Fruit fly (Drosophila melanogaster) whole organism, embryonic: ENCODE data around the gene CG18675.

Experiments used
- Bgb ChIP-seq: fragments of 200-800 bp; sonication (Bioruptor generic); IDR thresholded peaks from 2 replicates; pipeline ENCODE4 v1.3.6; 2022; ENCODE audit warnings: missing biosample characterization, missing genetic modification characterization; ENCODE audit not compliant: partially characterized antibody
- CG10209 ChIP-seq: fragments of 200-800 bp; sonication (Bioruptor generic); optimal IDR thresholded peaks from 3 replicates; lab custom pipeline; 2017; ENCODE audit warnings: missing biosample characterization, mild to moderate bottlenecking, missing genetic modification characterization, missing genetic modification reagents
- CG10431 ChIP-seq: fragments of 200-800 bp; sonication (Bioruptor generic); optimal IDR thresholded peaks from 3 replicates; lab custom pipeline; 2018; ENCODE audit warnings: missing biosample characterization, mild to moderate bottlenecking, missing genetic modification characterization
- CG10543 ChIP-seq: fragments of 200-800 bp; sonication (Bioruptor generic); optimal IDR thresholded peaks from 3 replicates; lab custom pipeline; 2017; ENCODE audit warnings: missing biosample characterization, mild to moderate bottlenecking, missing genetic modification characterization, moderate library complexity
- CG12236 ChIP-seq: fragments of 200-800 bp; sonication (Bioruptor generic); optimal IDR thresholded peaks from 2 replicates; lab custom pipeline; 2016; ENCODE audit warnings: missing biosample characterization, missing genetic modification characterization
- CG14710 ChIP-seq: fragments of 200-800 bp; sonication (Bioruptor generic); optimal IDR thresholded peaks from 3 replicates; lab custom pipeline; 2019; ENCODE audit warnings: missing biosample characterization, mild to moderate bottlenecking, missing genetic modification characterization, moderate library complexity
- CG16813 ChIP-seq: fragments of 200-800 bp; sonication (Bioruptor generic); IDR thresholded peaks from 3 replicates; pipeline ENCODE4 v1.3.6; 2022; ENCODE audit warnings: missing biosample characterization, missing genetic modification characterization; ENCODE audit not compliant: partially characterized antibody
- CG17186 ChIP-seq: fragments of 200-800 bp; sonication (Bioruptor generic); optimal IDR thresholded peaks from 3 replicates; lab custom pipeline; 2017; ENCODE audit warnings: missing biosample characterization, missing genetic modification reagents, missing genetic modification characterization
- CG17612 ChIP-seq: fragments of 200-800 bp; sonication (Bioruptor generic); IDR thresholded peaks from 2 replicates; pipeline ENCODE4 v1.3.6; 2022; ENCODE audit warnings: missing biosample characterization, missing genetic modification characterization
- CG18764 ChIP-seq: fragments of 200-800 bp; sonication (Bioruptor generic); optimal IDR thresholded peaks from 3 replicates; lab custom pipeline; 2016; ENCODE audit warnings: missing biosample characterization, missing genetic modification characterization
- CG2116 ChIP-seq: fragments of 200-800 bp; sonication (Bioruptor generic); optimal IDR thresholded peaks from 3 replicates; lab custom pipeline; 2018; ENCODE audit warnings: missing biosample characterization, mild to moderate bottlenecking, missing genetic modification characterization
- CG34376 ChIP-seq: fragments of 200-800 bp; sonication (Bioruptor generic); optimal IDR thresholded peaks from 2 replicates; lab custom pipeline; 2018; ENCODE audit warnings: missing biosample characterization, mild to moderate bottlenecking, missing genetic modification characterization
- CG6791 ChIP-seq: fragments of 200-800 bp; sonication (Bioruptor generic); IDR thresholded peaks from 3 replicates; pipeline ENCODE4 v1.3.6; 2022; ENCODE audit warnings: missing biosample characterization, missing genetic modification characterization; ENCODE audit not compliant: partially characterized antibody
- CG8089 ChIP-seq: fragments of 200-800 bp; sonication (Bioruptor generic); optimal IDR thresholded peaks from 3 replicates; lab custom pipeline; 2016; ENCODE audit warnings: missing biosample characterization, missing genetic modification characterization
- CG8944 ChIP-seq: fragments of 200-800 bp; sonication (Bioruptor generic); optimal IDR thresholded peaks from 3 replicates; lab custom pipeline; 2016; ENCODE audit warnings: missing biosample characterization, missing genetic modification characterization
- HmgD ChIP-seq: fragments of 200-800 bp; sonication (Bioruptor generic); optimal IDR thresholded peaks from 3 replicates; lab custom pipeline; 2016; ENCODE audit warnings: missing biosample characterization, missing genetic modification characterization
- HmgZ ChIP-seq: fragments of 200-800 bp; sonication (Bioruptor generic); optimal IDR thresholded peaks from 2 replicates; lab custom pipeline; 2018; ENCODE audit warnings: missing biosample characterization, mild to moderate bottlenecking, missing genetic modification characterization
- Lhr ChIP-seq: fragments of 200-800 bp; sonication (Bioruptor generic); optimal IDR thresholded peaks from 3 replicates; lab custom pipeline; 2017; ENCODE audit warnings: mild to moderate bottlenecking, missing biosample characterization, missing genetic modification reagents, missing genetic modification characterization
- MBD-R2 ChIP-seq: fragments of 200-800 bp; sonication (Bioruptor generic); IDR thresholded peaks from 2 replicates; pipeline ENCODE4 v1.3.6; 2022; ENCODE audit warnings: missing biosample characterization, missing genetic modification characterization
- Mad ChIP-seq: fragments of 200-800 bp; sonication (Bioruptor generic); optimal IDR thresholded peaks from 2 replicates; lab custom pipeline; 2016; ENCODE audit warnings: missing biosample characterization, missing genetic modification characterization
- Myb ChIP-seq: fragments of 200-800 bp; sonication (Bioruptor generic); optimal IDR thresholded peaks from 2 replicates; lab custom pipeline; 2016; ENCODE audit warnings: missing biosample characterization, missing genetic modification characterization
- Oaz ChIP-seq: fragments of 200-800 bp; sonication (Bioruptor generic); IDR thresholded peaks from 2 replicates; pipeline ENCODE4 v1.3.6; 2022; ENCODE audit warnings: missing biosample characterization, missing genetic modification characterization
- Scr ChIP-seq: fragments of 200-800 bp; sonication (Bioruptor generic); IDR thresholded peaks from 2 replicates; pipeline ENCODE4 v1.3.6; 2022; ENCODE audit warnings: missing biosample characterization, missing genetic modification characterization; ENCODE audit not compliant: partially characterized antibody
- Sin3A ChIP-seq: fragments of >200 bp; optimal IDR thresholded peaks from 2 replicates; lab custom pipeline; 2018
- YL-1 ChIP-seq: fragments of 200-800 bp; sonication (Bioruptor generic); optimal IDR thresholded peaks from 3 replicates; lab custom pipeline; 2017; ENCODE audit warnings: missing biosample characterization, mild to moderate bottlenecking, missing genetic modification characterization
- ato ChIP-seq: fragments of 200-800 bp; sonication (Bioruptor generic); IDR thresholded peaks from 2 replicates; pipeline ENCODE4 v1.3.6; 2022; ENCODE audit warnings: missing biosample characterization, missing genetic modification characterization; ENCODE audit not compliant: partially characterized antibody
- br ChIP-seq: fragments of >200 bp; optimal IDR thresholded peaks from 2 replicates; lab custom pipeline; 2017
- chinmo ChIP-seq: fragments of 200-800 bp; sonication (Bioruptor generic); IDR thresholded peaks from 4 replicates; pipeline ENCODE4 v1.3.6; 2022; ENCODE audit warnings: missing biosample characterization, missing genetic modification characterization; ENCODE audit not compliant: partially characterized antibody
- dan ChIP-seq: fragments of 200-800 bp; sonication (Bioruptor generic); IDR thresholded peaks from 2 replicates; pipeline ENCODE4 v1.3.6; 2022; ENCODE audit warnings: missing biosample characterization, missing genetic modification characterization
- disco-r ChIP-seq: fragments of 200-800 bp; sonication (Bioruptor generic); optimal IDR thresholded peaks from 2 replicates; lab custom pipeline; 2016; ENCODE audit warnings: missing biosample characterization, missing genetic modification characterization
- dm ChIP-seq: fragments of 200-800 bp; sonication (Bioruptor generic); optimal IDR thresholded peaks from 3 replicates; lab custom pipeline; 2016; ENCODE audit warnings: missing biosample characterization, missing genetic modification characterization
- exex ChIP-seq: fragments of 200-800 bp; sonication (Bioruptor generic); optimal IDR thresholded peaks from 4 replicates; lab custom pipeline; 2018; ENCODE audit warnings: missing biosample characterization, mild to moderate bottlenecking, missing genetic modification characterization, moderate library complexity
- gem ChIP-seq: fragments of 200-800 bp; sonication (Bioruptor generic); optimal IDR thresholded peaks from 2 replicates; lab custom pipeline; 2019; ENCODE audit warnings: missing biosample characterization, mild to moderate bottlenecking, missing genetic modification characterization, moderate library complexity
- gfzf ChIP-seq: fragments of 200-800 bp; sonication (Bioruptor generic); optimal IDR thresholded peaks from 2 replicates; lab custom pipeline; 2016; ENCODE audit warnings: missing biosample characterization, mild to moderate bottlenecking, missing genetic modification characterization, moderate library complexity
- gt ChIP-seq: fragments of 200-800 bp; sonication (Bioruptor generic); IDR thresholded peaks from 2 replicates; pipeline ENCODE4 v1.3.6; 2022; ENCODE audit warnings: missing biosample characterization, missing genetic modification characterization
- ken ChIP-seq: fragments of 200-800 bp; sonication (Bioruptor generic); IDR thresholded peaks from 3 replicates; pipeline ENCODE4 v1.3.6; 2022; ENCODE audit warnings: missing biosample characterization, missing genetic modification characterization
- org-1 ChIP-seq: fragments of 200-800 bp; sonication (Bioruptor generic); optimal IDR thresholded peaks from 2 replicates; lab custom pipeline; 2017; ENCODE audit warnings: missing biosample characterization, missing genetic modification characterization
- phol ChIP-seq: fragments of 200-800 bp; sonication (Bioruptor generic); optimal IDR thresholded peaks from 3 replicates; lab custom pipeline; 2018; ENCODE audit warnings: missing biosample characterization, mild to moderate bottlenecking, missing genetic modification characterization, moderate library complexity
- pnt ChIP-seq: fragments of 200-800 bp; sonication (Bioruptor generic); optimal IDR thresholded peaks from 3 replicates; lab custom pipeline; 2016; ENCODE audit warnings: missing biosample characterization, missing genetic modification characterization
- sd ChIP-seq: fragments of 200-800 bp; sonication (Bioruptor generic); optimal IDR thresholded peaks from 3 replicates; lab custom pipeline; 2018; ENCODE audit warnings: missing biosample characterization, mild to moderate bottlenecking, missing genetic modification characterization, moderate library complexity
- seq ChIP-seq: fragments of 200-800 bp; sonication (Bioruptor generic); IDR thresholded peaks from 2 replicates; pipeline ENCODE4 v1.3.6; 2022; ENCODE audit warnings: missing biosample characterization, missing genetic modification characterization
- sna ChIP-seq: fragments of 200-800 bp; sonication (Bioruptor generic); IDR thresholded peaks from 2 replicates; pipeline ENCODE4 v1.3.6; 2022; ENCODE audit warnings: missing biosample characterization, missing genetic modification characterization; ENCODE audit not compliant: partially characterized antibody
- sqz ChIP-seq: fragments of 200-800 bp; sonication (Bioruptor generic); optimal IDR thresholded peaks from 3 replicates; lab custom pipeline; 2018; ENCODE audit warnings: missing biosample characterization, mild to moderate bottlenecking, missing genetic modification characterization
- sr ChIP-seq: fragments of 200-800 bp; sonication (Bioruptor generic); IDR thresholded peaks from 3 replicates; pipeline ENCODE4 v1.3.6; 2022; ENCODE audit warnings: missing biosample characterization, missing genetic modification characterization
- trem ChIP-seq: fragments of 200-800 bp; optimal IDR thresholded peaks from 3 replicates; lab custom pipeline; 2019; ENCODE audit warnings: missing biosample characterization, mild to moderate bottlenecking, missing genetic modification characterization, moderate library complexity
- unc-4 ChIP-seq: fragments of 200-800 bp; sonication (Bioruptor generic); IDR thresholded peaks from 2 replicates; pipeline ENCODE4 v1.3.6; 2022; ENCODE audit warnings: missing biosample characterization, missing genetic modification characterization; ENCODE audit not compliant: partially characterized antibody

The CG18675 gene

dm6 chr3L:4133724-4134678 lies 39.7 kb upstream of the CG18675 start, which contains the start of gene ens (continued):
- TF ChIP-seq CG10543: peak; percentile 37
- peak; percentile 39 for TF ChIP-seq CG17186 (GFP tag; lab: Kevin White, UChicago)
- peak; percentile 79 for TF ChIP-seq sqz (GFP tag; lab: Kevin White, UChicago)
- TF ChIP-seq CG18764 (GFP tag; lab: Kevin White, UChicago): no peak
- TF ChIP-seq unc-4: 0 out of 2 replicates have a peak, but pooled peaks have one; percentile 13
- peak; percentile 45 for TF ChIP-seq CG10431 (GFP tag; lab: Kevin White, UChicago)

dm6 chr3L:4135857-4136256 lies 37.8 kb upstream of the CG18675 start, which contains the start of gene RfC4:
RfC4 (minus strand) TSS chr3L:4136038.
- TF ChIP-seq org-1 (GFP tag; lab: Kevin White, UChicago) (no peak), CG6791 (GFP tag; lab: Robert Waterston, UW) (0 out of 3 replicates have a peak, but pooled peaks have one; percentile 2), CG10209 (GFP tag; lab: Kevin White, UChicago) (no peak), CG12236 (GFP tag; lab: Kevin White, UChicago) (no peak), gt (GFP tag; lab: Robert Waterston, UW) (no peak), Myb (GFP tag; lab: Kevin White, UChicago) (peak; percentile 93), gfzf (GFP tag; lab: Kevin White, UChicago) (peak; percentile 69), MBD-R2 (peak; percentile 46; the same call in 1 of the 2 replicates), HmgD (GFP tag; lab: Kevin White, UChicago) (peak; percentile 29), sd (tag; lab: Kevin White, UChicago) (no peak), pnt (GFP tag; lab: Kevin White, UChicago) (no peak), CG17612 (GFP tag; lab: Robert Waterston, UW) (no peak), ken (GFP tag; lab: Robert Waterston, UW) (no peak), sr (GFP tag; lab: Robert Waterston, UW) (no peak), Lhr (no peak), sna (GFP tag; lab: Robert Waterston, UW) (no peak), Sin3A (lab: Kevin White, UChicago) (peak; percentile 35), CG14710 (tag; lab: Kevin White, UChicago) (peak; percentile 6), disco-r (GFP tag; lab: Kevin White, UChicago) (no peak), YL-1 (GFP tag; lab: Kevin White, UChicago) (peak; percentile 5), chinmo (GFP tag; lab: Robert Waterston, UW) (no peak), CG34376 (GFP tag; lab: Kevin White, UChicago) (no peak), Mad (no peak), phol (tag; lab: Kevin White, UChicago) (no peak), dan (GFP tag; lab: Robert Waterston, UW) (no peak), ato (GFP tag; lab: Robert Waterston, UW) (no peak), seq (GFP tag; lab: Robert Waterston, UW) (no peak), exex (no peak), CG16813 (GFP tag; lab: Robert Waterston, UW) (peak; percentile 42; the same call in 1 of the 3 replicates), br (lab: Kevin White, UChicago) (no peak), CG2116 (GFP tag; lab: Kevin White, UChicago) (peak; percentile 58), Oaz (GFP tag; lab: Robert Waterston, UW) (no peak), unc-4 (peak; percentile 31), Scr (GFP tag; lab: Robert Waterston, UW) (peak; percentile 44; the same call in 1 of the 2 replicates), gem (no peak), Bgb (0 out of 2 replicates have a peak, but pooled peaks have one; percentile 10), trem (tag; lab: Kevin White, UChicago) (peak; percentile 28), CG8944 (GFP tag; lab: Kevin White, UChicago) (no peak), dm (GFP tag; lab: Kevin White, UChicago) (peak; percentile 18), CG8089 (GFP tag; lab: Kevin White, UChicago) (no peak), HmgZ (tag; lab: Kevin White, UChicago) (peak; percentile 35)
